Worm (Caenorhabditis elegans): ENCODE measurements around the gene Y54F10AM.11.

- no peak for TF ChIP-seq tbx-2 (tag; optimal IDR thresholded peaks at IDR 0.05)
- no peak for TF ChIP-seq ama-1 (optimal IDR thresholded peaks at IDR 0.05)
- TF ChIP-seq mdl-1 (tag; optimal IDR thresholded peaks at IDR 0.05) = no peak
- no peak for TF ChIP-seq fkh-2 (tag; optimal IDR thresholded peaks at IDR 0.05)
- TF ChIP-seq hmg-11 (tag; optimal IDR thresholded peaks at IDR 0.05) = no peak
- TF ChIP-seq elt-1 (tag; optimal IDR thresholded peaks at IDR 0.05) = no peak
- TF ChIP-seq pqm-1 (tag; optimal IDR thresholded peaks at IDR 0.05) = no peak
- no peak for TF ChIP-seq aly-2 (tag; optimal IDR thresholded peaks at IDR 0.05)
- TF ChIP-seq ceh-16 (tag; optimal IDR thresholded peaks at IDR 0.05) = no peak
- no peak for TF ChIP-seq nhr-23 (tag; optimal IDR thresholded peaks at IDR 0.05)
- TF ChIP-seq R02D3.7 (tag; optimal IDR thresholded peaks at IDR 0.05) = no peak
- no peak for TF ChIP-seq snpc-4 (tag; optimal IDR thresholded peaks at IDR 0.05)
- no peak for TF ChIP-seq lin-15B (tag; optimal IDR thresholded peaks at IDR 0.05)
Measured at ce11 chrIII:2563033-2563656, 638 bp downstream of the Y54F10AM.11 start.
